Fruit fly (Drosophila melanogaster) whole organism: ENCODE results near the gene CG17349.

Experiments used
- CG8478 ChIP-seq: fragments of >200 bp; optimal IDR thresholded peaks from 2 replicates; lab custom pipeline; 2018; ENCODE audit warnings: inconsistent platforms
- Dll ChIP-seq: fragments of >200 bp; optimal IDR thresholded peaks from 2 replicates; lab custom pipeline; 2017
- EcR ChIP-seq, 2 experiments: fragments of >200 bp; optimal IDR thresholded peaks; 2 replicates each; lab custom pipeline; 2017; ENCODE audit warnings: missing biosample characterization in 2 of 2, missing genetic modification characterization in 2 of 2, missing genetic modification reagents in 2 of 2
- pan ChIP-seq: fragments of >200 bp; optimal IDR thresholded peaks from 2 replicates; lab custom pipeline; 2017
- psq ChIP-seq: fragments of >200 bp; optimal IDR thresholded peaks from 2 replicates; lab custom pipeline; 2017
- usp ChIP-seq: fragments of >200 bp; optimal IDR thresholded peaks from 2 replicates; lab custom pipeline; 2017; ENCODE audit warnings: missing biosample characterization, missing genetic modification characterization, mixed read lengths

CG17349 gene

dm6 chr2L:19415133-19415532 lies 44.9 kb downstream of the CG17349 start:
- TF ChIP-seq usp (GFP tag; lab: Kevin White, UChicago) (no peak), pan (lab: Kevin White, UChicago) (no peak), EcR (GFP tag; optimal IDR thresholded peaks at IDR 0.05; lab: Kevin White, UChicago) (no peak), CG8478 (no peak), psq (lab: Kevin White, UChicago) (no peak), Dll (lab: Kevin White, UChicago) (no peak)

dm6 chr2L:19415859-19416258 lies 45.6 kb downstream of the CG17349 start:
- TF ChIP-seq usp (GFP tag; lab: Kevin White, UChicago) (no peak), psq (lab: Kevin White, UChicago) (no peak), CG8478 (no peak), EcR (GFP tag; optimal IDR thresholded peaks at IDR 0.05; lab: Kevin White, UChicago) (no peak), Dll (lab: Kevin White, UChicago) (no peak), pan (lab: Kevin White, UChicago) (no peak)

- TF ChIP-seq EcR (GFP tag; optimal IDR thresholded peaks at IDR 0.05; lab: Kevin White, UChicago) (no peak), Dll (lab: Kevin White, UChicago) (no peak), psq (lab: Kevin White, UChicago) (no peak), pan (lab: Kevin White, UChicago) (no peak), usp (GFP tag; lab: Kevin White, UChicago) (no peak), CG8478 (no peak)
Observed at dm6 chr2L:19416602-19417497, 46.6 kb downstream of the CG17349 start, which contains the start of gene Lectin-galC1. Lectin-galC1 (plus strand) TSS chr2L:19417447.

- TF ChIP-seq pan (lab: Kevin White, UChicago), result no peak
- no peak for TF ChIP-seq EcR (GFP tag; optimal IDR thresholded peaks at IDR 0.05; lab: Kevin White, UChicago)
- TF ChIP-seq psq (lab: Kevin White, UChicago), result no peak
- no peak for TF ChIP-seq Dll (lab: Kevin White, UChicago)
- no peak for TF ChIP-seq usp (GFP tag; lab: Kevin White, UChicago)
- no peak for TF ChIP-seq CG8478
Observed at dm6 chr2L:19418017-19418416, 47.8 kb downstream of the CG17349 start, which contains the start of gene lectin-37Da. lectin-37Da (plus strand) TSS chr2L:19418317.

DNA sequence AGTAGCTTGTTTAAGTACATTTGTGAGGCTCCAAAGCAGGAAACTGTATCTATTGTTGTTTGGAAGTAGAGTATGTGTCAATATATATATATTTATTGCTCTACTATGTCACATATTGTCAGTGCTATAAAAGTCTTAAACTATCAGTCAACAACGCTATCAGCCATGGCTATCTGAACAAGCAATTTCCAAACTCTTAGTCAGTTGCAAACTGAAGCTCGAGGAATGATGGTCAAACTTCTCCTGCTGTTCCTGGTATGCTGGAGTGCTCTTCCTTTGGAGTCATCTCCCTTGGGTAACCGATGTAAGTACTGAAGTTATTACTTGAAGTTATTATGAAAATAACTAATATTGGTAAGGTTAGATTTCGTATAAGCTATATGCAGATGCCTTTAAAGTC lies 48.6 kb downstream of the CG17349 start, which contains the start of gene lectin-37Db:
Gene lectin-37Db, plus strand, starts transcription at position 204 of the 400 bp plus-strand sequence.
- no peak for TF ChIP-seq CG8478
- no peak for TF ChIP-seq Dll (lab: Kevin White, UChicago)
- TF ChIP-seq pan (lab: Kevin White, UChicago), result no peak
- no peak for TF ChIP-seq psq (lab: Kevin White, UChicago)
- TF ChIP-seq EcR (GFP tag; optimal IDR thresholded peaks at IDR 0.05; lab: Kevin White, UChicago), result no peak

DNA sequence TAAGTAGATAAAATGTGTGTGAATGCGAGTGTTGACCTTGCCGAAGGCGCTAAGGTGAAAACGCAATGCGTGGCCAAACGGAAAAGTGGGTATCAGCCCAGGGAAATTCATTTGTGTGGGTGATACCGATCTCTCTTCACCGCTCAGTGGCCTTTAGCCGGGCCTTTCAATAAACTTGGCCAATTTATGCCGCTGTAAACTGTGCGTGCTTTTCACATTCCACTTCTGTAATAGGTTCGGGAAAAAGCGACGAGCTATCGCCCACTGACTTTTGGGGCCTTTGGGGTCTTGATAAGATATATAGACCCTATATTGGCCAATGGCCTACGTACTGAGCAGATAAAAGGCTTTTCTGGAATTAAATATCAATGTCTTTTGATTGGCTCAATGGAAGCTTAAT lies 51.3 kb downstream of the CG17349 start:
- no peak for TF ChIP-seq CG8478
- no peak for TF ChIP-seq Dll (lab: Kevin White, UChicago)
- no peak for TF ChIP-seq pan (lab: Kevin White, UChicago)
- no peak for TF ChIP-seq EcR (GFP tag; optimal IDR thresholded peaks at IDR 0.05; lab: Kevin White, UChicago)
- TF ChIP-seq usp (GFP tag; lab: Kevin White, UChicago), result no peak
- TF ChIP-seq psq (lab: Kevin White, UChicago), result no peak
